Worm (Caenorhabditis elegans) whole organism, young adult: Measurements from ENCODE around the gene lron-4.
A peak's percentile ranks its signal among the peaks of the same experiment; 100 is the strongest.

Experiments used
- B0019.2 ChIP-seq: fragments of 200-800 bp; sonication (Bioruptor generic); conservative IDR thresholded peaks from 2 replicates; pipeline ENCODE4 v1.3.6; 2022; ENCODE audit warnings: missing genetic modification reagents, missing genetic modification characterization, missing compliant biosample characterization
- C06A6.2 ChIP-seq: fragments of 200-800 bp; sonication (Bioruptor generic); conservative IDR thresholded peaks from 2 replicates; pipeline ENCODE4 v1.3.6; 2022; ENCODE audit warnings: missing genetic modification characterization, missing compliant biosample characterization
- C17E4.6 ChIP-seq: fragments of 200-800 bp; sonication (Bioruptor generic); IDR thresholded peaks from 2 replicates; pipeline ENCODE4 v1.3.6; 2022; ENCODE audit warnings: missing genetic modification reagents, missing genetic modification characterization, missing compliant biosample characterization
- F33H1.4 ChIP-seq: fragments of 200-800 bp; sonication (Bioruptor generic); IDR thresholded peaks from 2 replicates; pipeline ENCODE4 v1.3.6; 2022; ENCODE audit warnings: missing genetic modification reagents, missing genetic modification characterization, missing compliant biosample characterization
- F39B2.1 ChIP-seq: fragments of 200-800 bp; sonication (Bioruptor generic); IDR thresholded peaks from 2 replicates; pipeline ENCODE4 v1.3.6; 2022; ENCODE audit warnings: missing genetic modification reagents, missing genetic modification characterization, missing compliant biosample characterization
- K11D2.4 ChIP-seq: fragments of 200-800 bp; sonication (Bioruptor generic); IDR thresholded peaks from 2 replicates; pipeline ENCODE4 v1.3.6; 2022; ENCODE audit warnings: missing genetic modification reagents, missing genetic modification characterization, missing compliant biosample characterization
- K12H6.12 ChIP-seq: fragments of 200-800 bp; sonication (Bioruptor generic); optimal IDR thresholded peaks from 2 replicates; lab custom pipeline; 2018; ENCODE audit warnings: mild to moderate bottlenecking, missing genetic modification characterization, missing compliant biosample characterization
- Y56A3A.18 ChIP-seq: fragments of 200-800 bp; sonication (Bioruptor generic); IDR thresholded peaks from 2 replicates; pipeline ENCODE4 v1.3.6; 2022; ENCODE audit warnings: missing genetic modification reagents, missing genetic modification characterization, missing compliant biosample characterization
- Y79H2A.3 ChIP-seq: fragments of 200-800 bp; sonication (Bioruptor generic); conservative IDR thresholded peaks from 2 replicates; pipeline ENCODE4 v1.3.6; 2022; ENCODE audit warnings: missing genetic modification reagents, missing genetic modification characterization, missing compliant biosample characterization
- Y95B8A.8 ChIP-seq: fragments of 200-800 bp; sonication (Bioruptor generic); IDR thresholded peaks from 2 replicates; pipeline ENCODE4 v1.3.6; 2022; ENCODE audit warnings: missing genetic modification reagents, missing genetic modification characterization, missing compliant biosample characterization
- ama-1 ChIP-seq, 3 experiments: fragments of 150-350 bp in 1 of 3; sonication (generic microtip) in 2 of 3; optimal IDR thresholded peaks; 2 replicates each; lab custom pipeline; 2014 to 2018; ENCODE audit warnings: missing biosample characterization in 2 of 3, missing genetic modification characterization in 2 of 3, missing genetic modification reagents in 2 of 3
- aptf-2 ChIP-seq: fragments of 200-800 bp; sonication (Bioruptor generic); conservative IDR thresholded peaks from 2 replicates; pipeline ENCODE4 v1.3.6; 2022; ENCODE audit warnings: missing genetic modification reagents, missing genetic modification characterization, missing compliant biosample characterization
- aptf-3 ChIP-seq: fragments of 200-800 bp; sonication (Bioruptor generic); IDR thresholded peaks from 2 replicates; pipeline ENCODE4 v1.3.6; 2022; ENCODE audit warnings: missing genetic modification characterization, missing compliant biosample characterization
- athp-1 ChIP-seq: sonication (generic microtip); optimal IDR thresholded peaks from 2 replicates; lab custom pipeline; 2017; ENCODE audit warnings: mild to moderate bottlenecking, missing genetic modification characterization, missing compliant biosample characterization
- attf-5 ChIP-seq: fragments of 200-800 bp; sonication (Bioruptor generic); optimal IDR thresholded peaks from 2 replicates; lab custom pipeline; 2018; ENCODE audit warnings: mild to moderate bottlenecking, missing genetic modification characterization, missing compliant biosample characterization
- cebp-1 ChIP-seq, 2 experiments: fragments of 200-800 bp in 1 of 2; sonication (Bioruptor generic) in 1 of 2; sonication (generic microtip) in 1 of 2; IDR thresholded peaks in 1 of 2; optimal IDR thresholded peaks in 1 of 2; 2 replicates each; pipeline versions ENCODE4 v1.3.6 to Lab custom; 2017 to 2022; ENCODE audit warnings: missing compliant biosample characterization in 2 of 2, missing genetic modification characterization in 2 of 2, mild to moderate bottlenecking in 1 of 2, missing genetic modification reagents in 1 of 2, moderate library complexity in 1 of 2
- cebp-2 ChIP-seq: fragments of 200-800 bp; sonication (Bioruptor generic); IDR thresholded peaks from 2 replicates; pipeline ENCODE4 v1.3.6; 2022; ENCODE audit warnings: missing genetic modification characterization, missing compliant biosample characterization
- ceh-91 ChIP-seq: fragments of 200-800 bp; sonication (Bioruptor generic); IDR thresholded peaks from 2 replicates; pipeline ENCODE4 v1.3.6; 2022; ENCODE audit warnings: missing genetic modification reagents, missing genetic modification characterization, missing compliant biosample characterization
- dox-1 ChIP-seq: fragments of 200-800 bp; sonication (Bioruptor generic); IDR thresholded peaks from 2 replicates; pipeline ENCODE4 v1.3.6; 2022; ENCODE audit warnings: missing genetic modification reagents, missing genetic modification characterization, missing compliant biosample characterization
- dpl-1 ChIP-seq: fragments of 150-350 bp; optimal IDR thresholded peaks from 2 replicates; lab custom pipeline; 2014; ENCODE audit warnings: missing biosample characterization, missing genetic modification reagents, missing genetic modification characterization
- efl-1 ChIP-seq: fragments of 150-350 bp; optimal IDR thresholded peaks from 2 replicates; lab custom pipeline; 2014; ENCODE audit warnings: missing biosample characterization, missing genetic modification reagents, missing genetic modification characterization
- egl-44 ChIP-seq: fragments of 200-800 bp; sonication (Bioruptor generic); IDR thresholded peaks from 2 replicates; pipeline ENCODE4 v1.3.6; 2022; ENCODE audit warnings: missing genetic modification reagents, missing genetic modification characterization, missing compliant biosample characterization
- hsf-1 ChIP-seq: fragments of 200-800 bp; sonication (Bioruptor generic); IDR thresholded peaks from 2 replicates; pipeline ENCODE4 v1.3.6; 2022; ENCODE audit warnings: missing genetic modification reagents, missing genetic modification characterization, missing compliant biosample characterization
- let-526 ChIP-seq: fragments of 200-800 bp; sonication (Bioruptor generic); IDR thresholded peaks from 2 replicates; pipeline ENCODE4 v1.3.6; 2022; ENCODE audit warnings: missing genetic modification reagents, missing genetic modification characterization, missing compliant biosample characterization
- let-607 ChIP-seq, 2 experiments: fragments of 200-800 bp in 1 of 2; sonication (Bioruptor generic) in 1 of 2; sonication (generic microtip) in 1 of 2; optimal IDR thresholded peaks; 2 replicates each; lab custom pipeline; 2016 to 2018; ENCODE audit warnings: mild to moderate bottlenecking in 2 of 2, missing compliant biosample characterization in 2 of 2, missing genetic modification characterization in 2 of 2, moderate library complexity in 2 of 2, missing genotype in 1 of 2
- lin-26 ChIP-seq: fragments of 200-800 bp; sonication (Bioruptor generic); IDR thresholded peaks from 2 replicates; pipeline ENCODE4 v1.3.6; 2022; ENCODE audit warnings: missing genetic modification reagents, missing genetic modification characterization, missing compliant biosample characterization
- lin-35 ChIP-seq, 3 experiments: fragments of 150-350 bp in 2 of 3; sonication (generic microtip) in 1 of 3; optimal IDR thresholded peaks; 2 replicates each; lab custom pipeline; 2014 to 2018; ENCODE audit warnings: missing biosample characterization in 3 of 3, missing genetic modification characterization in 3 of 3, missing genetic modification reagents in 3 of 3
- mxl-1 ChIP-seq: sonication (generic microtip); optimal IDR thresholded peaks from 2 replicates; lab custom pipeline; 2016; ENCODE audit warnings: missing genetic modification characterization, missing compliant biosample characterization
- nhr-80 ChIP-seq: sonication (generic microtip); optimal IDR thresholded peaks from 2 replicates; lab custom pipeline; 2016; ENCODE audit warnings: missing genetic modification characterization, missing compliant biosample characterization
- snpc-3.4 ChIP-seq: sonication (generic microtip); optimal IDR thresholded peaks from 2 replicates; lab custom pipeline; 2017; ENCODE audit warnings: missing genetic modification characterization, mild to moderate bottlenecking, missing compliant biosample characterization, antibody characterized with exemption, moderate library complexity, missing genotype, missing genetic modification reagents
- snpc-4 ChIP-seq, 5 experiments: fragments of 150-350 bp in 1 of 5; sonication (generic microtip) in 4 of 5; optimal IDR thresholded peaks; 2 replicates each; lab custom pipeline; 2014 to 2018; ENCODE audit warnings: missing genetic modification characterization in 5 of 5, missing biosample characterization in 3 of 5, antibody characterized with exemption in 2 of 5, mild to moderate bottlenecking in 2 of 5, missing compliant biosample characterization in 2 of 5, missing genotype in 2 of 5, moderate library complexity in 2 of 5, missing genetic modification reagents in 1 of 5
- somi-1 ChIP-seq: fragments of 200-800 bp; sonication (Bioruptor generic); optimal IDR thresholded peaks from 2 replicates; lab custom pipeline; 2018; ENCODE audit warnings: mild to moderate bottlenecking, missing genetic modification characterization, missing compliant biosample characterization
- tbp1 ChIP-seq: fragments of 200-800 bp; sonication (Bioruptor generic); optimal IDR thresholded peaks from 2 replicates; lab custom pipeline; 2018; ENCODE audit warnings: mild to moderate bottlenecking, missing genetic modification characterization, missing compliant biosample characterization
- tlf-1 ChIP-seq: fragments of 200-800 bp; sonication (Bioruptor generic); optimal IDR thresholded peaks from 2 replicates; lab custom pipeline; 2018; ENCODE audit warnings: mild to moderate bottlenecking, missing genetic modification characterization, missing compliant biosample characterization
- unc-62 ChIP-seq: fragments of 150-350 bp; optimal IDR thresholded peaks from 2 replicates; lab custom pipeline; 2014; ENCODE audit warnings: missing biosample characterization, missing genetic modification reagents, missing genetic modification characterization
- ztf-22 ChIP-seq: fragments of 200-800 bp; sonication (Bioruptor generic); optimal IDR thresholded peaks from 2 replicates; lab custom pipeline; 2018; ENCODE audit warnings: mild to moderate bottlenecking, missing genetic modification characterization, moderate library complexity, missing compliant biosample characterization
- ztf-26 ChIP-seq: sonication (generic microtip); optimal IDR thresholded peaks from 2 replicates; lab custom pipeline; 2017; ENCODE audit warnings: missing genetic modification characterization, missing compliant biosample characterization

The lron-4 gene

ce11 chrII:8074058-8074457 is 37.9 kb downstream of the lron-4 start:
- TF ChIP-seq unc-62 (GFP tag; lab: Kevin White, UChicago) = peak; percentile 27
- peak; percentile 17 for TF ChIP-seq nhr-80 (tag; lab: Kevin White, UChicago)
- no peak for TF ChIP-seq mxl-1 (tag; lab: Kevin White, UChicago)

ce11 chrII:8073222-8073621 is 38.7 kb downstream of the lron-4 start, which contains the start of gene gpcp-2:
gpcp-2 (minus strand) TSS chrII:8073374.
- TF ChIP-seq tbp1 = no peak
- TF ChIP-seq nhr-80 (tag; lab: Kevin White, UChicago) = peak; percentile 48

ce11 chrII:8071801-8072544 is 40.0 kb downstream of the lron-4 start:
- peak; percentile 37 for TF ChIP-seq attf-5
- peak; percentile 50 for TF ChIP-seq somi-1 (GFP tag; lab: Kevin White, UChicago)
- TF ChIP-seq snpc-3.4 = no peak
- no peak for TF ChIP-seq tlf-1
- TF ChIP-seq K12H6.12 (tag; lab: Kevin White, UChicago) = peak; percentile 15
- no peak for TF ChIP-seq cebp-1 (GFP tag; IDR thresholded peaks at IDR 0.05; lab: Robert Waterston, UW)
- TF ChIP-seq cebp-1 (tag; optimal IDR thresholded peaks at IDR 0.05; lab: Kevin White, UChicago) = peak; percentile 34
- TF ChIP-seq lin-35 (GFP tag; optimal IDR thresholded peaks at IDR 0.05; lab: Kevin White, UChicago) = peak in 1 of 3 experiments; percentile 13

- TF ChIP-seq athp-1 (tag; lab: Kevin White, UChicago) = no peak
- no peak for TF ChIP-seq C17E4.6 (GFP tag; lab: Robert Waterston, UW)
- no peak for TF ChIP-seq lin-26 (GFP tag; lab: Robert Waterston, UW)
- no peak for TF ChIP-seq nhr-80 (tag; lab: Kevin White, UChicago)
- TF ChIP-seq B0019.2 (GFP tag; lab: Robert Waterston, UW) = no peak
- no peak for TF ChIP-seq ztf-22 (GFP tag; lab: Kevin White, UChicago)
Observed at ce11 chrII:8071012-8071625, 40.8 kb downstream of the lron-4 start.

ce11 chrII:8065985-8066384 is 46.0 kb downstream of the lron-4 start, which contains the start of gene pdha-1:
pdha-1 (plus strand) TSS chrII:8066285.
- TF ChIP-seq aptf-2 (GFP tag; lab: Robert Waterston, UW) (no peak), snpc-4 (GFP tag; optimal IDR thresholded peaks at IDR 0.05; lab: Kevin White, UChicago) (no peak), snpc-4 (tag; optimal IDR thresholded peaks at IDR 0.05; lab: Kevin White, UChicago) (no peak), Y79H2A.3 (GFP tag; lab: Robert Waterston, UW) (no peak), egl-44 (GFP tag; lab: Robert Waterston, UW) (no peak), K11D2.4 (GFP tag; lab: Robert Waterston, UW) (no peak), let-526 (GFP tag; lab: Robert Waterston, UW) (no peak), cebp-1 (GFP tag; IDR thresholded peaks at IDR 0.05; lab: Robert Waterston, UW) (no peak), cebp-1 (tag; optimal IDR thresholded peaks at IDR 0.05; lab: Kevin White, UChicago) (no peak), tbp1 (no peak), let-607 (tag; optimal IDR thresholded peaks at IDR 0.05; lab: Kevin White, UChicago) (peak in 1 of 2 experiments; percentile 12), ceh-91 (GFP tag; lab: Robert Waterston, UW) (no peak), snpc-3.4 (no peak), aptf-3 (no peak), F33H1.4 (GFP tag; lab: Robert Waterston, UW) (no peak), dpl-1 (no peak), F39B2.1 (GFP tag; lab: Robert Waterston, UW) (no peak), efl-1 (no peak), K12H6.12 (tag; lab: Kevin White, UChicago) (no peak), dox-1 (GFP tag; lab: Robert Waterston, UW) (no peak), ztf-26 (tag; lab: Kevin White, UChicago) (no peak), Y95B8A.8 (GFP tag; lab: Robert Waterston, UW) (no peak), Y56A3A.18 (peak; percentile 44; the same call in 1 of the 2 replicates), ama-1 (optimal IDR thresholded peaks at IDR 0.05; lab: Kevin White, UChicago) (no peak), ama-1 (GFP tag; optimal IDR thresholded peaks at IDR 0.05; lab: Kevin White, UChicago) (no peak), nhr-80 (tag; lab: Kevin White, UChicago) (no peak), C06A6.2 (GFP tag; lab: Robert Waterston, UW) (no peak), cebp-2 (GFP tag; lab: Robert Waterston, UW) (no peak), C17E4.6 (GFP tag; lab: Robert Waterston, UW) (no peak), hsf-1 (GFP tag; lab: Robert Waterston, UW) (peak; percentile 62)
